Fruit fly (Drosophila melanogaster) whole organism, embryonic: ENCODE measurements around the gene Abca3.

ENCODE experiments used
- Ada2b ChIP-seq: fragments of 200-800 bp; sonication (Bioruptor generic); IDR thresholded peaks from 2 replicates; pipeline ENCODE4 v1.3.6; 2022; ENCODE audit warnings: missing biosample characterization, missing genetic modification characterization
- Adf1 ChIP-seq: fragments of 200-800 bp; sonication (Bioruptor generic); IDR thresholded peaks from 2 replicates; pipeline ENCODE4 v1.3.6; 2022; ENCODE audit warnings: missing biosample characterization, missing genetic modification characterization
- Aef1 ChIP-seq: fragments of 200-800 bp; sonication (Bioruptor generic); IDR thresholded peaks from 3 replicates; pipeline ENCODE4 v1.3.6; 2022; ENCODE audit warnings: missing biosample characterization, missing genetic modification characterization
- Asciz ChIP-seq: fragments of 200-800 bp; sonication (Bioruptor generic); optimal IDR thresholded peaks from 2 replicates; lab custom pipeline; 2017; ENCODE audit warnings: missing biosample characterization, mild to moderate bottlenecking, missing genetic modification characterization, missing genetic modification reagents
- Awh ChIP-seq: fragments of 200-800 bp; sonication (Bioruptor generic); IDR thresholded peaks from 2 replicates; pipeline ENCODE4, ENCODE4 v1.3.6; 2022; ENCODE audit warnings: missing biosample characterization, missing genetic modification characterization
- BEAF-32 ChIP-seq: fragments of 200-800 bp; sonication (Bioruptor generic); optimal IDR thresholded peaks from 3 replicates; lab custom pipeline; 2017; ENCODE audit warnings: missing biosample characterization, missing genetic modification characterization, mild to moderate bottlenecking, moderate library complexity, missing genetic modification reagents
- CG12104 ChIP-seq: fragments of 200-800 bp; sonication (Bioruptor generic); optimal IDR thresholded peaks from 3 replicates; lab custom pipeline; 2016; ENCODE audit warnings: missing biosample characterization, missing genetic modification characterization
- CG13296 ChIP-seq: fragments of 200-800 bp; sonication (Bioruptor generic); optimal IDR thresholded peaks from 3 replicates; lab custom pipeline; 2018; ENCODE audit warnings: missing biosample characterization, mild to moderate bottlenecking, missing genetic modification characterization
- CG13894 ChIP-seq: fragments of 200-800 bp; sonication (Bioruptor generic); optimal IDR thresholded peaks from 3 replicates; lab custom pipeline; 2018; ENCODE audit warnings: missing biosample characterization, mild to moderate bottlenecking, missing genetic modification characterization, moderate library complexity
- CG14860 ChIP-seq: fragments of 200-800 bp; sonication (Bioruptor generic); IDR thresholded peaks from 3 replicates; pipeline ENCODE4 v1.3.6; 2022; ENCODE audit warnings: missing biosample characterization, missing genetic modification characterization; ENCODE audit not compliant: partially characterized antibody
- CG15011 ChIP-seq: fragments of 200-800 bp; sonication (Bioruptor generic); optimal IDR thresholded peaks from 3 replicates; lab custom pipeline; 2018; ENCODE audit warnings: missing biosample characterization, mild to moderate bottlenecking, missing genetic modification characterization
- CG1529 ChIP-seq: fragments of 200-800 bp; sonication (Bioruptor generic); optimal IDR thresholded peaks from 3 replicates; lab custom pipeline; 2018; ENCODE audit warnings: missing biosample characterization, missing genetic modification characterization
- CG15514 ChIP-seq: fragments of 200-800 bp; sonication (Bioruptor generic); optimal IDR thresholded peaks from 3 replicates; lab custom pipeline; 2017; ENCODE audit warnings: missing biosample characterization, missing genetic modification characterization, mild to moderate bottlenecking, moderate library complexity, missing genetic modification reagents
- CG1647 ChIP-seq: fragments of 200-800 bp; sonication (Bioruptor generic); optimal IDR thresholded peaks from 3 replicates; lab custom pipeline; 2016; ENCODE audit warnings: missing biosample characterization, missing genetic modification characterization
- CG16815 ChIP-seq: fragments of 200-800 bp; sonication (Bioruptor generic); optimal IDR thresholded peaks from 3 replicates; lab custom pipeline; 2017; ENCODE audit warnings: missing biosample characterization, mild to moderate bottlenecking, missing genetic modification characterization
- CG17359 ChIP-seq: fragments of 200-800 bp; sonication (Bioruptor generic); optimal IDR thresholded peaks from 3 replicates; lab custom pipeline; 2018; ENCODE audit warnings: missing biosample characterization, mild to moderate bottlenecking, missing genetic modification characterization, moderate library complexity
- CG18476 ChIP-seq: fragments of 200-800 bp; sonication (Bioruptor generic); optimal IDR thresholded peaks from 2 replicates; lab custom pipeline; 2016; ENCODE audit warnings: missing biosample characterization, mild to moderate bottlenecking, missing genetic modification characterization
- CG2116 ChIP-seq: fragments of 200-800 bp; sonication (Bioruptor generic); optimal IDR thresholded peaks from 3 replicates; lab custom pipeline; 2018; ENCODE audit warnings: missing biosample characterization, mild to moderate bottlenecking, missing genetic modification characterization
- CG2120 ChIP-seq: fragments of 200-800 bp; sonication (Bioruptor generic); optimal IDR thresholded peaks from 3 replicates; lab custom pipeline; 2016; ENCODE audit warnings: missing biosample characterization, missing genetic modification characterization
- CG30020 ChIP-seq: fragments of 200-800 bp; optimal IDR thresholded peaks from 2 replicates; lab custom pipeline; 2019; ENCODE audit warnings: missing biosample characterization, mild to moderate bottlenecking, missing genetic modification characterization, moderate library complexity
- CG31365 ChIP-seq: fragments of 200-800 bp; sonication (Bioruptor generic); optimal IDR thresholded peaks from 2 replicates; lab custom pipeline; 2018; ENCODE audit warnings: missing biosample characterization, mild to moderate bottlenecking, missing genetic modification characterization
- CG34376 ChIP-seq: fragments of 200-800 bp; sonication (Bioruptor generic); optimal IDR thresholded peaks from 2 replicates; lab custom pipeline; 2018; ENCODE audit warnings: missing biosample characterization, mild to moderate bottlenecking, missing genetic modification characterization
- CG3726 ChIP-seq: fragments of 200-800 bp; sonication (Bioruptor generic); IDR thresholded peaks from 3 replicates; pipeline ENCODE4, ENCODE4 v1.3.6; 2022; ENCODE audit warnings: missing biosample characterization, missing genetic modification characterization
- CG8281 ChIP-seq: fragments of 200-800 bp; sonication (Bioruptor generic); optimal IDR thresholded peaks from 2 replicates; lab custom pipeline; 2018; ENCODE audit warnings: missing biosample characterization, mild to moderate bottlenecking, missing genetic modification characterization, moderate library complexity
- CG8359 ChIP-seq: fragments of 200-800 bp; sonication (Bioruptor generic); optimal IDR thresholded peaks from 2 replicates; lab custom pipeline; 2017; ENCODE audit warnings: missing biosample characterization, mild to moderate bottlenecking, missing genetic modification characterization, borderline replicate concordance
- CG9609 ChIP-seq: fragments of 200-800 bp; sonication (Bioruptor generic); optimal IDR thresholded peaks from 3 replicates; lab custom pipeline; 2016; ENCODE audit warnings: missing biosample characterization, missing genetic modification characterization
- Dek ChIP-seq: fragments of 200-800 bp; sonication (Bioruptor generic); optimal IDR thresholded peaks from 3 replicates; lab custom pipeline; 2019; ENCODE audit warnings: missing biosample characterization, mild to moderate bottlenecking, missing genetic modification characterization, moderate library complexity
- E2f2 ChIP-seq: fragments of 200-800 bp; sonication (Bioruptor generic); IDR thresholded peaks from 2 replicates; pipeline ENCODE4 v1.3.6; 2022; ENCODE audit warnings: missing biosample characterization, missing genetic modification characterization
- GATAe ChIP-seq: fragments of 200-800 bp; sonication (Bioruptor generic); conservative IDR thresholded peaks from 2 replicates; pipeline ENCODE4 v1.3.6; 2022; ENCODE audit warnings: missing biosample characterization, missing genetic modification characterization
- Jarid2 ChIP-seq: fragments of 200-800 bp; sonication (Bioruptor generic); optimal IDR thresholded peaks from 3 replicates; lab custom pipeline; 2017; ENCODE audit warnings: mild to moderate bottlenecking, missing biosample characterization, missing genetic modification reagents, missing genetic modification characterization
- Mad ChIP-seq: fragments of 200-800 bp; sonication (Bioruptor generic); optimal IDR thresholded peaks from 2 replicates; lab custom pipeline; 2016; ENCODE audit warnings: missing biosample characterization, missing genetic modification characterization
- Oaz ChIP-seq: fragments of 200-800 bp; sonication (Bioruptor generic); IDR thresholded peaks from 2 replicates; pipeline ENCODE4 v1.3.6; 2022; ENCODE audit warnings: missing biosample characterization, missing genetic modification characterization
- Rfx ChIP-seq: fragments of 200-800 bp; sonication (Bioruptor generic); IDR thresholded peaks from 2 replicates; pipeline ENCODE4 v1.3.6; 2022; ENCODE audit warnings: missing biosample characterization, missing genetic modification characterization
- Sry-δ ChIP-seq: fragments of 200-800 bp; sonication (Bioruptor generic); optimal IDR thresholded peaks from 2 replicates; lab custom pipeline; 2016; ENCODE audit warnings: missing biosample characterization, missing genetic modification characterization
- chif ChIP-seq, 2 experiments: fragments of 200-800 bp; sonication (Bioruptor generic); optimal IDR thresholded peaks; 3 replicates each; lab custom pipeline; 2016; ENCODE audit warnings: missing biosample characterization in 2 of 2, missing genetic modification characterization in 2 of 2
- da ChIP-seq: fragments of 200-800 bp; sonication (Bioruptor generic); optimal IDR thresholded peaks from 2 replicates; lab custom pipeline; 2016; ENCODE audit warnings: missing biosample characterization, missing genetic modification characterization
- emc ChIP-seq: fragments of 200-800 bp; sonication (Bioruptor generic); optimal IDR thresholded peaks from 2 replicates; lab custom pipeline; 2016; ENCODE audit warnings: missing biosample characterization, missing genetic modification characterization
- exex ChIP-seq: fragments of 200-800 bp; sonication (Bioruptor generic); optimal IDR thresholded peaks from 4 replicates; lab custom pipeline; 2018; ENCODE audit warnings: missing biosample characterization, mild to moderate bottlenecking, missing genetic modification characterization, moderate library complexity
- fd3F ChIP-seq: fragments of 200-800 bp; sonication (Bioruptor generic); optimal IDR thresholded peaks from 2 replicates; lab custom pipeline; 2018; ENCODE audit warnings: missing biosample characterization, mild to moderate bottlenecking, missing genetic modification characterization, moderate library complexity
- fd64A ChIP-seq: fragments of 200-800 bp; sonication (Bioruptor generic); optimal IDR thresholded peaks from 3 replicates; lab custom pipeline; 2018; ENCODE audit warnings: missing biosample characterization, mild to moderate bottlenecking, missing genetic modification characterization
- knrl ChIP-seq: fragments of 200-800 bp; sonication (Bioruptor generic); IDR thresholded peaks from 3 replicates; pipeline ENCODE4 v1.3.6; 2022; ENCODE audit warnings: missing biosample characterization, missing genetic modification characterization; ENCODE audit not compliant: partially characterized antibody
- mld ChIP-seq: fragments of 200-800 bp; sonication (Bioruptor generic); IDR thresholded peaks from 3 replicates; pipeline ENCODE4 v1.3.6; 2022; ENCODE audit warnings: missing biosample characterization, missing genetic modification characterization; ENCODE audit not compliant: partially characterized antibody
- nau ChIP-seq: fragments of 200-800 bp; sonication (Bioruptor generic); optimal IDR thresholded peaks from 3 replicates; lab custom pipeline; 2017; ENCODE audit warnings: missing biosample characterization, mild to moderate bottlenecking, missing genetic modification characterization, missing genetic modification reagents
- pnt ChIP-seq: fragments of 200-800 bp; sonication (Bioruptor generic); optimal IDR thresholded peaks from 3 replicates; lab custom pipeline; 2016; ENCODE audit warnings: missing biosample characterization, missing genetic modification characterization
- repo ChIP-seq: fragments of 200-800 bp; sonication (Bioruptor generic); optimal IDR thresholded peaks from 2 replicates; lab custom pipeline; 2016; ENCODE audit warnings: missing biosample characterization, missing genetic modification characterization
- sd ChIP-seq: fragments of 200-800 bp; sonication (Bioruptor generic); optimal IDR thresholded peaks from 3 replicates; lab custom pipeline; 2018; ENCODE audit warnings: missing biosample characterization, mild to moderate bottlenecking, missing genetic modification characterization, moderate library complexity
- shn ChIP-seq: fragments of 200-800 bp; sonication (Bioruptor generic); optimal IDR thresholded peaks from 3 replicates; lab custom pipeline; 2016; ENCODE audit warnings: missing biosample characterization, missing genetic modification characterization
- stwl ChIP-seq: fragments of 200-800 bp; sonication (Bioruptor generic); optimal IDR thresholded peaks from 3 replicates; lab custom pipeline; 2018; ENCODE audit warnings: missing biosample characterization, mild to moderate bottlenecking, missing genetic modification characterization, moderate library complexity
- sug ChIP-seq: fragments of 200-800 bp; optimal IDR thresholded peaks from 2 replicates; lab custom pipeline; 2019; ENCODE audit warnings: missing biosample characterization, mild to moderate bottlenecking, missing genetic modification characterization, moderate library complexity
- tna ChIP-seq: fragments of 200-800 bp; sonication (Bioruptor generic); IDR thresholded peaks from 2 replicates; pipeline ENCODE4 v1.3.6; 2022; ENCODE audit warnings: missing biosample characterization, missing genetic modification characterization; ENCODE audit not compliant: partially characterized antibody
- trem ChIP-seq: fragments of 200-800 bp; optimal IDR thresholded peaks from 3 replicates; lab custom pipeline; 2019; ENCODE audit warnings: missing biosample characterization, mild to moderate bottlenecking, missing genetic modification characterization, moderate library complexity
- yki ChIP-seq: fragments of >200 bp; optimal IDR thresholded peaks from 3 replicates; lab custom pipeline; 2018

Gene Abca3

dm6 chrX:21306485-21307142 lies at the start of gene Abca3 (continued):
- TF ChIP-seq Oaz (GFP tag; lab: Robert Waterston, UW), result no peak
- peak; percentile 83 for TF ChIP-seq CG2120
- no peak for TF ChIP-seq CG12104 (GFP tag; lab: Kevin White, UChicago)
- TF ChIP-seq CG15011 (GFP tag; lab: Kevin White, UChicago), result peak; percentile 10
- no peak; the same call in 1 of the 2 replicates for TF ChIP-seq Ada2b (GFP tag; lab: Robert Waterston, UW)
- TF ChIP-seq nau, result no peak
- peak; percentile 20 for TF ChIP-seq CG1647 (GFP tag; lab: Kevin White, UChicago)
- peak; percentile 49 for TF ChIP-seq repo (GFP tag; lab: Kevin White, UChicago)
- peak; percentile 63 for TF ChIP-seq shn
- TF ChIP-seq CG17359 (tag; lab: Kevin White, UChicago), result peak; percentile 32
- TF ChIP-seq stwl (tag; lab: Kevin White, UChicago), result peak; percentile 30
- peak; percentile 82 for TF ChIP-seq Rfx (GFP tag; lab: Robert Waterston, UW)
- TF ChIP-seq trem, result no peak
- TF ChIP-seq Awh, result no peak
- peak; percentile 81 for TF ChIP-seq CG13894 (tag; lab: Kevin White, UChicago)
- peak; percentile 22; the same call in 1 of the 2 replicates for TF ChIP-seq Adf1 (GFP tag; lab: Robert Waterston, UW)
- no peak for TF ChIP-seq sd (tag; lab: Kevin White, UChicago)
- peak; percentile 33 to 39 for TF ChIP-seq chif (GFP tag; optimal IDR thresholded peaks at IDR 0.05; lab: Kevin White, UChicago)
- TF ChIP-seq E2f2 (GFP tag; lab: Robert Waterston, UW), result peak; percentile 84
- peak; percentile 28 for TF ChIP-seq CG2116 (GFP tag; lab: Kevin White, UChicago)
- TF ChIP-seq CG3726, result no peak
- peak; percentile 33 for TF ChIP-seq pnt (GFP tag; lab: Kevin White, UChicago)
- TF ChIP-seq CG15514 (GFP tag; lab: Kevin White, UChicago), result peak; percentile 74
- no peak for TF ChIP-seq emc (GFP tag; lab: Kevin White, UChicago)
- peak; percentile 49 for TF ChIP-seq fd3F (GFP tag; lab: Kevin White, UChicago)
- no peak for TF ChIP-seq da
- TF ChIP-seq GATAe, result no peak
- TF ChIP-seq Sry-δ, result peak; percentile 56
- TF ChIP-seq mld (GFP tag; lab: Robert Waterston, UW), result no peak
- TF ChIP-seq CG8359 (GFP tag; lab: Kevin White, UChicago), result no peak
- no peak for TF ChIP-seq CG14860 (GFP tag; lab: Robert Waterston, UW)
- TF ChIP-seq knrl (GFP tag; lab: Robert Waterston, UW), result no peak
- TF ChIP-seq CG8281, result peak; percentile 2
- TF ChIP-seq yki, result no peak
- TF ChIP-seq Aef1, result peak; percentile 44; the same call in 2 of the 3 replicates
- TF ChIP-seq Jarid2, result no peak
- peak; percentile 97 for TF ChIP-seq exex
- TF ChIP-seq fd64A, result no peak
- peak; percentile 65 for TF ChIP-seq CG13296 (GFP tag; lab: Kevin White, UChicago)
- peak; percentile 62 for TF ChIP-seq CG9609 (GFP tag; lab: Kevin White, UChicago)

dm6 chrX:21353541-21353940 lies 47.1 kb upstream of the Abca3 start:
- TF ChIP-seq CG18476 (GFP tag; lab: Kevin White, UChicago), result no peak
- peak; percentile 98 for TF ChIP-seq sug (tag; lab: Kevin White, UChicago)
- TF ChIP-seq Asciz, result no peak
- TF ChIP-seq Mad (GFP tag; lab: Kevin White, UChicago), result no peak
- TF ChIP-seq CG30020 (tag; lab: Kevin White, UChicago), result no peak
- no peak for TF ChIP-seq BEAF-32 (GFP tag; lab: Kevin White, UChicago)
- peak; percentile 29 for TF ChIP-seq CG34376 (GFP tag; lab: Kevin White, UChicago)
- no peak for TF ChIP-seq Dek (tag; lab: Kevin White, UChicago)
- TF ChIP-seq CG1529 (GFP tag; lab: Kevin White, UChicago), result no peak
- TF ChIP-seq tna (GFP tag; lab: Robert Waterston, UW), result no peak
- no peak for TF ChIP-seq CG8359 (GFP tag; lab: Kevin White, UChicago)
- no peak for TF ChIP-seq CG31365 (tag; lab: Kevin White, UChicago)
- no peak for TF ChIP-seq CG16815 (GFP tag; lab: Kevin White, UChicago)
